Fruit fly (Drosophila melanogaster): ENCODE data around the gene CG33783.

CG33783 gene

DNA sequence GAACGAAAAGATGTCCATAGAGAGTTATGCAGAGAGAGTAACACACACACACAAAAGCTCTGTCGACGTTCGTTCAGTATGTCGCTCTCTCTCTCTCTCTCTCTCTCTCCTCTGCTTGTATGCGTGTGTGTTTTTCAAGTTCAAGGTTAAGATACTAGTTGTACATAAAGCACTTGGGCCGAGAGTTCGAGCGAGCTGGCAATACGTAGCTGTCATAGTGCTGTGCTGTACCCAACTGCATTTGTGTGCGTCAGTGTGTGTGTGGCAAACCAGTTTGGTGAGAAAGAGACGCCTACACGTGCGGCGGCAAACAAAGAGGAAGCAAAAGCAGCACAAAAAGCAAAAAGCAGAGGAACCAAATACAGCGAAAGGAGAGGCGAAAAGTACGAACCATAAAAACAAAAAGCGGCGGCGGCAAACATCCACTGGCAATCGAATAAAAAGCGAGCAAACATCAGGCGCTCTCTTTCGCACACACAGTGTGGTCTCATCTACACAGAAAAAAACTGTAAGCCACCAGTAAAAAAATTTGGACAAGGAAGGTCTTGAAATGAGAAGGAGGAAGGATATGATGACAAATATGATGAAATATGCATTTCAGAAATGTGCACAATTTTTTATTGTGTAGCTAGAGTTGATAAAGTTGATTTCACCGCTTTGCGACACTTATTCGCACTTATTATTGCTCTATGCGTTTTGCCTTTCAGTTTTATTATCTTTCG lies 20.8 kb downstream of the CG33783 start (continued):
- TF ChIP-seq GATAe (GFP tag; conservative IDR thresholded peaks at IDR 0.05) (0 out of 2 replicates have a peak, but pooled peaks have one; percentile 8), chif (GFP tag; optimal IDR thresholded peaks at IDR 0.05) (peak; percentile 60 to 77), CTCF (GFP tag; optimal IDR thresholded peaks at IDR 0.05) (no peak), Fer1 (GFP tag; optimal IDR thresholded peaks at IDR 0.05) (peak; percentile 28), CG1792 (GFP tag; optimal IDR thresholded peaks at IDR 0.05) (peak; percentile 48), tgo (GFP tag; IDR thresholded peaks at IDR 0.05) (peak; percentile 74), odd (GFP tag; optimal IDR thresholded peaks at IDR 0.05) (no peak), NC2β (GFP tag; optimal IDR thresholded peaks at IDR 0.05) (peak; percentile 8), pfk (GFP tag; optimal IDR thresholded peaks at IDR 0.05) (no peak), Vsx1 (GFP tag; optimal IDR thresholded peaks at IDR 0.05) (no peak), CG18619 (GFP tag; optimal IDR thresholded peaks at IDR 0.05) (peak; percentile 59), nom (GFP tag; optimal IDR thresholded peaks at IDR 0.05) (peak; percentile 61), CG18599 (GFP tag; optimal IDR thresholded peaks at IDR 0.05) (peak; percentile 77), ttk (GFP tag; IDR thresholded peaks at IDR 0.05) (peak; percentile 62), cg (GFP tag; optimal IDR thresholded peaks at IDR 0.05) (peak; percentile 96), mld (GFP tag; IDR thresholded peaks at IDR 0.05; ENCODE audit: partially characterized antibody) (0 out of 3 replicates have a peak, but pooled peaks have one; percentile 42), CG14667 (GFP tag; IDR thresholded peaks at IDR 0.05) (peak; percentile 56), ac (GFP tag; optimal IDR thresholded peaks at IDR 0.05) (no peak), Nf-YA (GFP tag; IDR thresholded peaks at IDR 0.05) (peak; percentile 54; the same call in 1 of the 2 replicates), ato (GFP tag; IDR thresholded peaks at IDR 0.05; ENCODE audit: partially characterized antibody) (no peak), Lpt (GFP tag; optimal IDR thresholded peaks at IDR 0.05) (no peak), CG4360 (GFP tag; IDR thresholded peaks at IDR 0.05) (no peak), CG11398 (GFP tag; optimal IDR thresholded peaks at IDR 0.05) (peak; percentile 51), CG1529 (GFP tag; optimal IDR thresholded peaks at IDR 0.05) (no peak), Neu2 (GFP tag; optimal IDR thresholded peaks at IDR 0.05; ENCODE audit: borderline replicate concordance) (no peak), Doc2 (GFP tag; IDR thresholded peaks at IDR 0.05) (no peak), Elba2 (GFP tag; optimal IDR thresholded peaks at IDR 0.05) (no peak), Hmx (GFP tag; optimal IDR thresholded peaks at IDR 0.05) (no peak), CG3407 (GFP tag; optimal IDR thresholded peaks at IDR 0.05) (peak; percentile 43), CG10321 (GFP tag; IDR thresholded peaks at IDR 0.05) (peak; percentile 94), CG3281 (GFP tag; optimal IDR thresholded peaks at IDR 0.05) (peak; percentile 64), shn (GFP tag; optimal IDR thresholded peaks at IDR 0.05) (peak; percentile 31), NFAT (GFP tag; IDR thresholded peaks at IDR 0.05) (peak; percentile 56), Hsf (GFP tag; optimal IDR thresholded peaks at IDR 0.05) (peak; percentile 75), CG11093 (GFP tag; IDR thresholded peaks at IDR 0.05) (no peak; the same call in 2 of the 3 replicates), wor (GFP tag; IDR thresholded peaks at IDR 0.05) (0 out of 2 replicates have a peak, but pooled peaks have one; percentile 25), CG3726 (GFP tag; IDR thresholded peaks at IDR 0.05) (0 out of 3 replicates have a peak, but pooled peaks have one; percentile 50), Eip74EF (GFP tag; optimal IDR thresholded peaks at IDR 0.05) (peak in 1 of 2 experiments; percentile 96), emc (GFP tag; optimal IDR thresholded peaks at IDR 0.05) (peak; percentile 41), gem (tag; optimal IDR thresholded peaks at IDR 0.05) (peak; percentile 75), Usf (GFP tag; optimal IDR thresholded peaks at IDR 0.05) (no peak), Hey (tag; optimal IDR thresholded peaks at IDR 0.05) (no peak), trh (GFP tag; optimal IDR thresholded peaks at IDR 0.05) (peak; percentile 38), D19A (tag; optimal IDR thresholded peaks at IDR 0.05) (no peak), hkb (optimal IDR thresholded peaks at IDR 0.05) (no peak), hkb (GFP tag; IDR thresholded peaks at IDR 0.05) (peak; percentile 58), CG10462 (GFP tag; optimal IDR thresholded peaks at IDR 0.05) (peak; percentile 10), slou (GFP tag; optimal IDR thresholded peaks at IDR 0.05) (peak; percentile 47), CrebB (tag; optimal IDR thresholded peaks at IDR 0.05) (no peak), CG4707 (GFP tag; optimal IDR thresholded peaks at IDR 0.05) (no peak)
